Fruit fly (Drosophila melanogaster) whole organism, adult: ENCODE measurements around the gene Fum2.

Experiments
- CG33017 ChIP-seq: fragments of 200-800 bp; sonication (Bioruptor generic); optimal IDR thresholded peaks from 2 replicates; lab custom pipeline; 2018; ENCODE audit warnings: missing biosample characterization, mild to moderate bottlenecking, missing genetic modification characterization, moderate library complexity
- CG7045 ChIP-seq: fragments of 200-800 bp; sonication (Bioruptor generic); optimal IDR thresholded peaks from 2 replicates; lab custom pipeline; 2017; ENCODE audit warnings: missing biosample characterization, mild to moderate bottlenecking, missing genetic modification characterization
- CG7101 ChIP-seq: fragments of 200-800 bp; sonication (Bioruptor generic); optimal IDR thresholded peaks from 2 replicates; lab custom pipeline; 2018; ENCODE audit warnings: missing biosample characterization, mild to moderate bottlenecking, missing genetic modification characterization, moderate library complexity
- cnc ChIP-seq, 2 experiments: fragments of >200 bp; optimal IDR thresholded peaks; 2 replicates each; lab custom pipeline; 2017
- kay ChIP-seq: fragments of 200-800 bp; sonication (Bioruptor generic); peaks from one replicate; lab custom pipeline; 2016; ENCODE audit warnings: missing biosample characterization, missing genetic modification characterization, borderline replicate concordance
- toe ChIP-seq: fragments of 200-800 bp; sonication (Bioruptor generic); optimal IDR thresholded peaks from 2 replicates; lab custom pipeline; 2016; ENCODE audit warnings: missing biosample characterization, missing genetic modification characterization

DNA sequence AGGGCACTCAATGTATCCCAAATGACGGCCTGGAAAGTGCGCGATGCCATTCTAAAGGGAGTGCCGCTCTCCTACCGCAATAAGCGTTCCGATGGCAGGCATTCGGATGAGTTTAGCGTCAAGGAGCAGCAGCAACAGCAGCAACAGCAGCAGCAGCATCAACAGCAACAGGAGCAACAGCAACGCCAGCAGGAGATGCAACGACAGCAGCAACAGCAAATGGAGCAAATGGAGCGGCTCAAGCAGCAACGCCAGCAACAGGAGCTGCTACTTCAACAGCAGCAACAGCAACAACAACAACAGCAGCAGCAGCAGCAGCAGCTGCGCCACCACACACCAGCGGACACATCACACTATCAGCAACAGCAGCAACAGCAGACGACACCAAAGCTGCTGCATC is 34.6 kb downstream of the Fum2 start:
- no peak for TF ChIP-seq CG7045 (GFP tag; lab: Kevin White, UChicago)
- TF ChIP-seq CG33017 (tag; lab: Kevin White, UChicago) = no peak
- no peak for TF ChIP-seq cnc (optimal IDR thresholded peaks at IDR 0.05; lab: Kevin White, UChicago)
- TF ChIP-seq toe (GFP tag; lab: Kevin White, UChicago) = no peak
- no peak for TF ChIP-seq kay (GFP tag; lab: Kevin White, UChicago)
- TF ChIP-seq CG7101 = no peak
